Worm (Caenorhabditis elegans): ENCODE measurements around the gene srw-118.

ce11 chrV:2993816-2994215 lies 13.9 kb upstream of the srw-118 start, which contains the start of gene srw-115:
- no peak for TF ChIP-seq hpl-2 (GFP tag; optimal IDR thresholded peaks at IDR 0.05)
- TF ChIP-seq nhr-12 (tag; optimal IDR thresholded peaks at IDR 0.05), result no peak
- no peak for TF ChIP-seq xbp-1 (tag; optimal IDR thresholded peaks at IDR 0.05)
- TF ChIP-seq lin-39 (tag; optimal IDR thresholded peaks at IDR 0.05), result no peak
- TF ChIP-seq aha-1 (tag; optimal IDR thresholded peaks at IDR 0.05), result no peak
- no peak for TF ChIP-seq ama-1 (optimal IDR thresholded peaks at IDR 0.05)
- TF ChIP-seq snpc-4 (tag; optimal IDR thresholded peaks at IDR 0.05), result no peak

All from whole organism, L1 larva.